Worm (Caenorhabditis elegans) whole organism, early embryonic: Measurements from ENCODE around the gene R07E5.15.

Experiments used
- B0310.2 ChIP-seq: sonication (generic microtip); optimal IDR thresholded peaks from 2 replicates; lab custom pipeline; 2016; ENCODE audit warnings: mild to moderate bottlenecking, missing genetic modification characterization, missing compliant biosample characterization
- F13C5.2 ChIP-seq: sonication (generic microtip); optimal IDR thresholded peaks from 2 replicates; lab custom pipeline; 2017; ENCODE audit warnings: mild to moderate bottlenecking, missing genetic modification characterization, inconsistent platforms, missing compliant biosample characterization
- aly-1 ChIP-seq: sonication (generic microtip); optimal IDR thresholded peaks from 2 replicates; lab custom pipeline; 2016; ENCODE audit warnings: missing genetic modification characterization, missing compliant biosample characterization
- ama-1 ChIP-seq: fragments of 150-350 bp; optimal IDR thresholded peaks from 2 replicates; lab custom pipeline; 2014
- ceh-13 ChIP-seq: fragments of 200-800 bp; sonication (Bioruptor generic); optimal IDR thresholded peaks from 2 replicates; lab custom pipeline; 2018; ENCODE audit warnings: mild to moderate bottlenecking, missing genetic modification characterization, missing compliant biosample characterization
- ceh-36 ChIP-seq: sonication (generic microtip); optimal IDR thresholded peaks from 2 replicates; lab custom pipeline; 2016; ENCODE audit warnings: missing genetic modification characterization, inconsistent platforms, missing compliant biosample characterization
- ets-7 ChIP-seq: sonication (generic microtip); optimal IDR thresholded peaks from 2 replicates; lab custom pipeline; 2016; ENCODE audit warnings: missing genotype, missing genetic modification characterization, missing compliant biosample characterization
- flt-1 ChIP-seq: fragments of 200-800 bp; sonication (Bioruptor generic); IDR thresholded peaks from 2 replicates; pipeline ENCODE4 v1.3.6; 2022; ENCODE audit warnings: missing genetic modification characterization, missing compliant biosample characterization
- hmbx-1 ChIP-seq: sonication (generic microtip); optimal IDR thresholded peaks from 2 replicates; lab custom pipeline; 2016; ENCODE audit warnings: mild to moderate bottlenecking, missing genetic modification characterization, missing compliant biosample characterization
- hmg-4 ChIP-seq: fragments of 200-800 bp; sonication (Bioruptor generic); optimal IDR thresholded peaks from 2 replicates; lab custom pipeline; 2018; ENCODE audit warnings: mild to moderate bottlenecking, missing genetic modification characterization, missing compliant biosample characterization
- hnd-1 ChIP-seq: sonication (generic microtip); optimal IDR thresholded peaks from 2 replicates; lab custom pipeline; 2016; ENCODE audit warnings: missing genetic modification characterization, missing compliant biosample characterization
- pes-1 ChIP-seq: fragments of 200-800 bp; sonication (Bioruptor generic); IDR thresholded peaks from 2 replicates; pipeline ENCODE4 v1.3.6; 2022; ENCODE audit warnings: missing genetic modification reagents, missing genetic modification characterization, missing compliant biosample characterization
- scrt-1 ChIP-seq: fragments of 200-800 bp; sonication (Bioruptor generic); IDR thresholded peaks from 2 replicates; pipeline ENCODE4 v1.3.6; 2022; ENCODE audit warnings: missing genetic modification characterization, missing compliant biosample characterization
- sea-1 ChIP-seq: fragments of 200-800 bp; sonication (Bioruptor generic); conservative IDR thresholded peaks from 2 replicates; pipeline ENCODE4 v1.3.6; 2022; ENCODE audit warnings: missing genetic modification characterization, missing compliant biosample characterization
- tbx-11 ChIP-seq: fragments of 200-800 bp; sonication (Bioruptor generic); IDR thresholded peaks from 2 replicates; pipeline ENCODE4 v1.3.6; 2022; ENCODE audit warnings: missing genetic modification characterization, missing compliant biosample characterization
- tbx-37 ChIP-seq: fragments of 200-800 bp; sonication (Bioruptor generic); conservative IDR thresholded peaks from 2 replicates; pipeline ENCODE4 v1.3.6; 2022; ENCODE audit warnings: missing genetic modification reagents, missing genetic modification characterization, missing compliant biosample characterization
- tra-4 ChIP-seq: sonication (generic microtip); optimal IDR thresholded peaks from 2 replicates; lab custom pipeline; 2017; ENCODE audit warnings: missing genetic modification characterization, missing compliant biosample characterization

The R07E5.15 gene

DNA sequence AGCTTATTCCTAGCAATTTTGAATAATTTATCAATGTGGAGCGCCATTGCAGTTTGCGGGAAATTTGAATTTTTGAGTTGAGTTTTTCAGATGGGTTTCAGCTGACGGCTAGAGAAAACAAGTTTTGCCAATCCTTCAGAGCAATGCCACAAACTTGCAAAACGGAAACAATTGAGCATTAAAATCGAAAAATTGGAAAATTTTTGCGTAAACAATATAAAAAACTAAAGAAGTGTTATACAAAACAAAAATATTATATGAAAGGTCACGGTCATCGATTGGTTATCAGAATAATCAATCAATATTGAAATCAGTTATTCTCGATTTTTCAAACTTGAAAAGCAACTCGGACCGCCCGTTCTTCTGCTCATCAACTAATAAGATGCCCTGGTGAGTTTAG is at the start of gene R07E5.15:
Gene R07E5.15 (plus strand): TSS at position 301 of the 400 bp plus-strand sequence.
- no peak for TF ChIP-seq tra-4 (tag; lab: Kevin White, UChicago)

DNA sequence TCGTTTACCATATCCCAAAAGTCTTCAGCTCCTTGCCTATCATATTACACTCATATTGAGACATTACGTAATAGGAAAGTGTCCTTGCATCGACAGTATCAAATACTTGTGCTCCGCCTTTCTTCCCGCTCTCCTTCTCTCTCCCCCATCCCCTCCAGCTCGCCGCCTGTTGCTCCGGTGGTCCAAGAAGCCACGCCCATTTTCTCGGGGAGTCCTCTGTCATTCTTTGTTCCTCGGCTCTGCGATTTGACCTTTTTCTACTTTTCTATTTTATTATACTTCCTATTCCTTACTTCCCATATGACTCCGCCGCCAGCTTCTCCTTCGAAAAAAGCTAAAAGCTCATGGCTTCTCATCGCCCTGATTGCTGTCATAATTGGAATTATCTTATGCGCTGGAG is 44.9 kb upstream of the R07E5.15 start, which contains the start of gene mnp-1:
Gene mnp-1 (plus strand): TSS at position 211 of the 400 bp plus-strand sequence.
- TF ChIP-seq pes-1 (GFP tag; lab: Robert Waterston, UW), result no peak
- no peak for TF ChIP-seq tbx-11 (GFP tag; lab: Robert Waterston, UW)
- TF ChIP-seq aly-1 (tag; lab: Kevin White, UChicago), result no peak
- TF ChIP-seq hmbx-1 (tag; lab: Kevin White, UChicago), result no peak
- TF ChIP-seq hmg-4 (GFP tag; lab: Kevin White, UChicago), result no peak
- no peak for TF ChIP-seq ceh-36 (tag; lab: Kevin White, UChicago)
- TF ChIP-seq tbx-37, result no peak
- TF ChIP-seq tra-4 (tag; lab: Kevin White, UChicago), result no peak
- TF ChIP-seq flt-1 (GFP tag; lab: Robert Waterston, UW), result no peak
- TF ChIP-seq ets-7 (tag; lab: Kevin White, UChicago), result no peak
- no peak for TF ChIP-seq ceh-13 (GFP tag; lab: Kevin White, UChicago)
- no peak for TF ChIP-seq ama-1 (lab: Kevin White, UChicago)
- no peak for TF ChIP-seq hnd-1 (tag; lab: Kevin White, UChicago)
- no peak for TF ChIP-seq B0310.2 (tag; lab: Kevin White, UChicago)
- no peak for TF ChIP-seq F13C5.2 (tag; lab: Kevin White, UChicago)
- no peak for TF ChIP-seq scrt-1
- no peak for TF ChIP-seq sea-1 (GFP tag; lab: Robert Waterston, UW)

DNA sequence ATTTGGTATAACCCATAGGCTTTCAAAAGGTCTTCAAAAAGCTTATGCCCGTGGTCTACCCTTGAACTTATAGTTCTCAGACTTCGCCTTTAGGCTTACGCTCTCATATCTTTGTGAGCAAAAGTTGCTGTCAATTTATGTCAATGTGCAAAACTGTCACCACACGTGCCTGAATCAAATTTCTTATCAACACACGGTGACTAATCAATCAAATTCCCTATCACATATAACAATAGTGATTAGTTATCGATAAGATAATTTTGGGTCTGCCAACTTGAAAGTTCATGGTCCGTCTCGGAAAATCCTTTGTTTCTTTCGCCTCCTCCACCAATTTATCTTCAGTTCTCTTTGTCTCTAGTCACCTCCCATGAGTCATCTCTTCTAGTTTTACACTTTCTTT is 43.8 kb upstream of the R07E5.15 start:
- TF ChIP-seq ceh-36 (tag; lab: Kevin White, UChicago), result no peak
- no peak for TF ChIP-seq F13C5.2 (tag; lab: Kevin White, UChicago)
- no peak for TF ChIP-seq aly-1 (tag; lab: Kevin White, UChicago)
- no peak for TF ChIP-seq scrt-1
- no peak for TF ChIP-seq ceh-13 (GFP tag; lab: Kevin White, UChicago)
- TF ChIP-seq tbx-11 (GFP tag; lab: Robert Waterston, UW), result no peak
- no peak for TF ChIP-seq flt-1 (GFP tag; lab: Robert Waterston, UW)
- TF ChIP-seq sea-1 (GFP tag; lab: Robert Waterston, UW), result no peak
- no peak for TF ChIP-seq hmg-4 (GFP tag; lab: Kevin White, UChicago)

DNA sequence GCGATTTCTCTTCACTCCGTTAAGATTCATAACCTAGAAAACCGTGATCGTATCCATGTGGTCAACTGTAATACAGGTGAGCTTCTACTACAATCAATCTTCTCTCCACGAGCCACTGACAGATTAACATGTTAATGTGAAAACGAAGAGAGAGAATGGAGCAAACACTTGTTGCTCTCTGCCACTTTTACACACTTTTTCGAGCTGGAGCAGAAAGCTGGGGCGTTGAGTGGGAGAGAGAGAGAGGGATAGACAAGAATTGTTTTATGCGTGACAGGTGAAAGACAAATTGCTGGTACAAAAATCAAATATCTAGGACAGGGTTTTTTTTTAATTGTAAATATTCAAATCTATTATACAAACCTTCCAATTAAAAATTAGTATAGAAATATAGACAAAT is 42.9 kb upstream of the R07E5.15 start:
- TF ChIP-seq aly-1 (tag; lab: Kevin White, UChicago) (no peak), tbx-11 (GFP tag; lab: Robert Waterston, UW) (no peak), hmg-4 (GFP tag; lab: Kevin White, UChicago) (no peak), hmbx-1 (tag; lab: Kevin White, UChicago) (no peak), sea-1 (GFP tag; lab: Robert Waterston, UW) (no peak), ceh-13 (GFP tag; lab: Kevin White, UChicago) (no peak), ceh-36 (tag; lab: Kevin White, UChicago) (no peak), ama-1 (lab: Kevin White, UChicago) (no peak), flt-1 (GFP tag; lab: Robert Waterston, UW) (no peak), tra-4 (tag; lab: Kevin White, UChicago) (no peak), B0310.2 (tag; lab: Kevin White, UChicago) (no peak), hnd-1 (tag; lab: Kevin White, UChicago) (no peak), scrt-1 (no peak), ets-7 (tag; lab: Kevin White, UChicago) (no peak)

DNA sequence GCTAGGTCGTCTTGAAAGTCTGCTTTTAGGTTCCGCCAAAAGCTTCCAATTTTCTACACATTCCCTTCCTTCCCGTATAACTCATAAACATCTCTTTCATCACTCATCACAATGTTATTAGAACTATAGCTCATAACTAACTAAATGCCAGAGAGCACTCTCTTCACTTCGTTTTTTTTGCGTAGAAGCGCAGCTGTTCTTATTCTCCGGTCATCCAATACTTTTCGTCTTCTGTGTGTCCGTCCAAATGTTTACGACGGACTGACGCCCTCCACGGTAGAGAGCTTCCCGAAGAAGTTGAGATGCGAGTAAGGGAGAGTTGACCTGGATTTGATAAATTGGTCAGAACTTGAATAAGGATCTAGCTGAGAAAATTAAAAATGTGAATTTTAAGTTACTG is 42.0 kb upstream of the R07E5.15 start:
- TF ChIP-seq B0310.2 (tag; lab: Kevin White, UChicago) (no peak), ama-1 (lab: Kevin White, UChicago) (no peak), pes-1 (GFP tag; lab: Robert Waterston, UW) (no peak), tra-4 (tag; lab: Kevin White, UChicago) (no peak), tbx-11 (GFP tag; lab: Robert Waterston, UW) (no peak), ceh-36 (tag; lab: Kevin White, UChicago) (no peak), sea-1 (GFP tag; lab: Robert Waterston, UW) (no peak), tbx-37 (no peak), hmg-4 (GFP tag; lab: Kevin White, UChicago) (no peak), hmbx-1 (tag; lab: Kevin White, UChicago) (no peak), ceh-13 (GFP tag; lab: Kevin White, UChicago) (no peak), flt-1 (GFP tag; lab: Robert Waterston, UW) (no peak), aly-1 (tag; lab: Kevin White, UChicago) (no peak)

DNA sequence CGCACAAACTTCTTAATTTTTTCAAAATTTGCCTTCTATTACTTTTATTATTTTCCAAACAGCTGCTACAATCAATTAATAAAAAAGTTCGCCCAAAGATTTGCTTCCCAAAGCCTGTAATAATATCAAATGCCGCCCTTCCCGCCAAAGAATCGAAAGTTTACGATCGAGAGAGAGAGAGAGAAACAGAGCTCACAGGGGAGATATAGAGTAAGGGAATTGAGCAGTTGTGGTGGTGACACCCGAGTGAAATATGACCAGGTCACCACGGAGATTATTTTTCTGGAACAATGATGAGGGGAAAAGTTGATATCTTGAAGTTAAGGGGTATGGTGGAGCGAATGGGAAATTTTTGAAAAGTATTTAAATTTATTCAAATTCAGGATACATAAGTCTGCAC is 41.3 kb upstream of the R07E5.15 start:
- TF ChIP-seq sea-1 (GFP tag; lab: Robert Waterston, UW) (no peak), ets-7 (tag; lab: Kevin White, UChicago) (no peak), F13C5.2 (tag; lab: Kevin White, UChicago) (no peak), ceh-13 (GFP tag; lab: Kevin White, UChicago) (no peak), hnd-1 (tag; lab: Kevin White, UChicago) (no peak), tbx-11 (GFP tag; lab: Robert Waterston, UW) (no peak), scrt-1 (no peak), aly-1 (tag; lab: Kevin White, UChicago) (no peak)

DNA sequence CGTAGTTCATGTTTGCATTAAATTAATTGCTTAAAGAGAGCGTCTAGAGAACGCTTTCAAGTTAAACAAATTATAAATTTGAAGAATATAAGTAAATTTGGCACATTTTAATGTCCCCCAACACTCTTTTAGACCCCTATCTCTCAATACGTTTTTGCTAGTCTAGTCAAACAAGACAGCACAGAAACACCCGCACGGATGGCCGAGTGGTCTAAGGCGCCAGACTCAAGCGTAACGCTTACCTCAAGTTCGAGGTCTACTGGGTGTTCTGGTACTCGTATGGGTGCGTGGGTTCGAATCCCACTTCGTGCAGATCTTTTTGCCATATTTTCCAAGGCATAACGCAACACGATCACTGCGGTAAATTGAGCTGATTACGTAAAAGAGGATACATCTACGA is 38.9 kb upstream of the R07E5.15 start:
- TF ChIP-seq hmbx-1 (tag; lab: Kevin White, UChicago), result no peak
- no peak for TF ChIP-seq hnd-1 (tag; lab: Kevin White, UChicago)
- no peak for TF ChIP-seq B0310.2 (tag; lab: Kevin White, UChicago)
- TF ChIP-seq flt-1 (GFP tag; lab: Robert Waterston, UW), result 0 out of 2 replicates have a peak, but pooled peaks have one; percentile 22
- peak; percentile 1 for TF ChIP-seq aly-1 (tag; lab: Kevin White, UChicago)
- peak; percentile 4 for TF ChIP-seq F13C5.2 (tag; lab: Kevin White, UChicago)
- peak; percentile 13 for TF ChIP-seq ceh-13 (GFP tag; lab: Kevin White, UChicago)
